Fruit fly (Drosophila melanogaster): ENCODE data around the gene Mtr3.

The Mtr3 gene

dm6 chr3L:19906780-19907705 is 6.5 kb downstream of the Mtr3 start (continued):
- TF ChIP-seq OdsH (GFP tag; optimal IDR thresholded peaks at IDR 0.05) (no peak), Smox (GFP tag; optimal IDR thresholded peaks at IDR 0.05) (no peak), CG11902 (GFP tag; optimal IDR thresholded peaks at IDR 0.05) (no peak), vri (GFP tag; optimal IDR thresholded peaks at IDR 0.05) (peak; percentile 89)

dm6 chr3L:19906148-19906752 is 7.3 kb downstream of the Mtr3 start:
- no peak for TF ChIP-seq fd85E (GFP tag; optimal IDR thresholded peaks at IDR 0.05)
- no peak for TF ChIP-seq Hr38 (GFP tag; optimal IDR thresholded peaks at IDR 0.05)
- TF ChIP-seq Eip78C (GFP tag) = peak; percentile 59
- peak; percentile 6 for TF ChIP-seq CG32006 (GFP tag; optimal IDR thresholded peaks at IDR 0.05)
- 0 out of 3 replicates have a peak, but pooled peaks have one; percentile 13 for TF ChIP-seq eg (GFP tag; IDR thresholded peaks at IDR 0.05)

dm6 chr3L:19905427-19905826 is 8.1 kb downstream of the Mtr3 start:
- TF ChIP-seq salr (GFP tag; optimal IDR thresholded peaks at IDR 0.05) (peak in 1 of 2 experiments; percentile 55), achi (GFP tag; optimal IDR thresholded peaks at IDR 0.05) (peak; percentile 59), fd59A (GFP tag; optimal IDR thresholded peaks at IDR 0.05) (no peak), Sox102F (GFP tag; optimal IDR thresholded peaks at IDR 0.05) (no peak), CG6163 (GFP tag; IDR thresholded peaks at IDR 0.05) (peak; percentile 65), eg (GFP tag; IDR thresholded peaks at IDR 0.05) (peak; percentile 61; the same call in 2 of the 3 replicates), pdm3 (GFP tag; optimal IDR thresholded peaks at IDR 0.05) (peak; percentile 51), CG10669 (GFP tag; optimal IDR thresholded peaks at IDR 0.05) (peak; percentile 23), Ets96B (tag; optimal IDR thresholded peaks at IDR 0.05) (no peak), Sox14 (GFP tag; optimal IDR thresholded peaks at IDR 0.05) (peak; percentile 53), Blimp-1 (GFP tag; optimal IDR thresholded peaks at IDR 0.05) (no peak), Met (GFP tag; optimal IDR thresholded peaks at IDR 0.05) (peak; percentile 59), fd85E (GFP tag; optimal IDR thresholded peaks at IDR 0.05) (no peak), CG4318 (GFP tag; optimal IDR thresholded peaks at IDR 0.05) (no peak), Hr38 (GFP tag; optimal IDR thresholded peaks at IDR 0.05) (no peak), OdsH (GFP tag; optimal IDR thresholded peaks at IDR 0.05) (peak; percentile 66), lz (GFP tag; optimal IDR thresholded peaks at IDR 0.05) (peak; percentile 41), CG6792 (GFP tag; optimal IDR thresholded peaks at IDR 0.05) (peak; percentile 17), Hr39 (GFP tag; optimal IDR thresholded peaks at IDR 0.05) (peak; percentile 38), spab (GFP tag; optimal IDR thresholded peaks at IDR 0.05) (no peak), CG11762 (GFP tag; optimal IDR thresholded peaks at IDR 0.05; ENCODE audit: insufficient read depth) (no peak), Gug (GFP tag; IDR thresholded peaks at IDR 0.05) (no peak), CG31627 (GFP tag; optimal IDR thresholded peaks at IDR 0.05) (peak; percentile 53), CG9139 (GFP tag; optimal IDR thresholded peaks at IDR 0.05) (no peak), CG34406 (GFP tag; optimal IDR thresholded peaks at IDR 0.05) (peak; percentile 34), Hr4 (GFP tag; optimal IDR thresholded peaks at IDR 0.05) (peak; percentile 70), esn (GFP tag; optimal IDR thresholded peaks at IDR 0.05) (peak; percentile 45), cyc (GFP tag; optimal IDR thresholded peaks at IDR 0.05) (no peak), CG6276 (GFP tag; optimal IDR thresholded peaks at IDR 0.05) (peak; percentile 19), Smox (GFP tag; optimal IDR thresholded peaks at IDR 0.05) (peak; percentile 39), net (GFP tag; optimal IDR thresholded peaks at IDR 0.05) (peak; percentile 68), Ets21C (GFP tag; optimal IDR thresholded peaks at IDR 0.05) (no peak), Eip75B (GFP tag; optimal IDR thresholded peaks at IDR 0.05) (no peak), ss (GFP tag; optimal IDR thresholded peaks at IDR 0.05) (no peak), Eip78C (GFP tag) (peak; percentile 86), CG32006 (GFP tag; optimal IDR thresholded peaks at IDR 0.05) (peak; percentile 65), Eip93F (GFP tag; optimal IDR thresholded peaks at IDR 0.05) (no peak), CG1621 (tag; optimal IDR thresholded peaks at IDR 0.05) (no peak), CG7368 (GFP tag; optimal IDR thresholded peaks at IDR 0.05) (no peak), CG11902 (GFP tag; optimal IDR thresholded peaks at IDR 0.05) (no peak), dac (GFP tag; optimal IDR thresholded peaks at IDR 0.05) (no peak), CG10631 (GFP tag; optimal IDR thresholded peaks at IDR 0.05) (peak; percentile 14), CG8319 (GFP tag; optimal IDR thresholded peaks at IDR 0.05) (no peak)

Measured in whole organism, prepupa.